Worm (Caenorhabditis elegans): ENCODE data around the gene atg-9.

DNA sequence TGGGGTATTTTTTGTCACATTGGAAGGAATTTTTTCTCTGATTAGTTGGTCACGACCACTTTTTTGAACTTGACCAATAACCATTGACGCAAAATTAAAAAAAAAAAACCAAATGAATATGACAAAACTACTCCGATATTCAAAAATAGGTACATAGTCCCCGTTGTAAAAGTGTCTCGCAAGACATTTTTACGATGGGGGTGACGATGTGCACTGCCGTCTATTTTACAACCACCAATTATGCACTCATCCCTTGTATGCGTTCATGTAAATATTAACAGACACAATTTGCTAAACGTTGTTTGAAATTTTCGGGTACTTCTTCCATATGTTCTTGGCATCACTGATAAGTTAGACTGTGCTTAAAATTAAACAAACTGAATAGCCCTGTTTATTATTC is 50.5 kb downstream of the atg-9 start, which contains the start of gene scl-27:
- TF ChIP-seq unc-39 (tag; optimal IDR thresholded peaks at IDR 0.05) (no peak), nfya-1 (tag; optimal IDR thresholded peaks at IDR 0.05; ENCODE audit: insufficient read depth) (no peak), nhr-25 (tag; optimal IDR thresholded peaks at IDR 0.05) (no peak), lin-15B (tag; optimal IDR thresholded peaks at IDR 0.05) (no peak), ztf-11 (tag; optimal IDR thresholded peaks at IDR 0.05) (no peak), nhr-237 (tag; optimal IDR thresholded peaks at IDR 0.05) (no peak), unc-62 (GFP tag; optimal IDR thresholded peaks at IDR 0.05) (no peak), jun-1 (tag; optimal IDR thresholded peaks at IDR 0.05) (no peak)
